Fruit fly (Drosophila melanogaster) S2 (cell line): ENCODE data around the gene CG5126.

Experiments
- CG8478 ChIP-seq: fragments of >200 bp; optimal IDR thresholded peaks from 2 replicates; lab custom pipeline; 2018
- CTCF ChIP-seq, 2 experiments: fragments of >200 bp; optimal IDR thresholded peaks; 2 replicates each; lab custom pipeline; 2018

DNA sequence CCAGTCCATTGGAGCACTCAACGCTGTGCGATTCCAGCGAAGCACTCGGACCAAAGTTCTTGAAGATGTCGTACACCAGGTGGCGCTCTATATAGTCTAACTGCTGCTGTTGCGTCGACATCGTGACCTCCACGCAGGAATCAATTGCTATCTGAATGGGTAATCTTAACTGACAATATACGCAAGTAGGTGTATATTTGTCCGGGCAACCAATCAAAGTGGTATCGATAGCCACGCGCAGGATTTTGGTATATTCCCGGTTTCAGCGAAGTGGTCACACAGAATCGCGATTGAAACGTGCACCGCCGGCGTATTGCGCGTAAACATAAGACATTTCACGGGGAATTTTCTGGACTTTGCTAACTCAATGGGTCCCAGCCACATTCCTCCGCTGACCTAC is at the start of gene CG5126, which contains the start of gene Tgt:
- peak; percentile 68 to 83 for TF ChIP-seq CTCF (optimal IDR thresholded peaks at IDR 0.05; lab: Kevin White, UChicago)
- no peak for TF ChIP-seq CG8478 (lab: Kevin White, UChicago)
